Fruit fly (Drosophila melanogaster) whole organism, adult: ENCODE results near the gene CG34130.

ENCODE experiments used
- CG11617 ChIP-seq: fragments of 200-800 bp; sonication (Bioruptor generic); optimal IDR thresholded peaks from 2 replicates; lab custom pipeline; 2017; ENCODE audit warnings: mild to moderate bottlenecking, missing biosample characterization, missing genetic modification reagents, missing genetic modification characterization
- CG12768 ChIP-seq: fragments of 200-800 bp; sonication (Bioruptor generic); optimal IDR thresholded peaks from 2 replicates; lab custom pipeline; 2017; ENCODE audit warnings: missing biosample characterization, missing genetic modification characterization, mild to moderate bottlenecking, moderate library complexity, missing genetic modification reagents
- CG14711 ChIP-seq: fragments of 200-800 bp; sonication (Bioruptor generic); optimal IDR thresholded peaks from 2 replicates; lab custom pipeline; 2018; ENCODE audit warnings: missing biosample characterization, mild to moderate bottlenecking, missing genetic modification characterization, moderate library complexity
- CG1620 ChIP-seq: fragments of 200-800 bp; sonication (Bioruptor generic); optimal IDR thresholded peaks from 2 replicates; lab custom pipeline; 2016; ENCODE audit warnings: missing biosample characterization, missing genetic modification characterization
- CG33017 ChIP-seq: fragments of 200-800 bp; sonication (Bioruptor generic); optimal IDR thresholded peaks from 2 replicates; lab custom pipeline; 2018; ENCODE audit warnings: missing biosample characterization, mild to moderate bottlenecking, missing genetic modification characterization, moderate library complexity
- CG5204 ChIP-seq: fragments of 200-800 bp; sonication (Bioruptor generic); optimal IDR thresholded peaks from 2 replicates; lab custom pipeline; 2016; ENCODE audit warnings: missing biosample characterization, missing genetic modification characterization
- CG7045 ChIP-seq: fragments of 200-800 bp; sonication (Bioruptor generic); optimal IDR thresholded peaks from 2 replicates; lab custom pipeline; 2017; ENCODE audit warnings: missing biosample characterization, mild to moderate bottlenecking, missing genetic modification characterization
- CG7101 ChIP-seq: fragments of 200-800 bp; sonication (Bioruptor generic); optimal IDR thresholded peaks from 2 replicates; lab custom pipeline; 2018; ENCODE audit warnings: missing biosample characterization, mild to moderate bottlenecking, missing genetic modification characterization, moderate library complexity
- Clk ChIP-seq: fragments of 200-800 bp; sonication (Bioruptor generic); optimal IDR thresholded peaks from 2 replicates; lab custom pipeline; 2017; ENCODE audit warnings: missing biosample characterization, missing genetic modification characterization
- Crg-1 ChIP-seq: fragments of 200-800 bp; sonication (Bioruptor generic); optimal IDR thresholded peaks from 2 replicates; lab custom pipeline; 2016; ENCODE audit warnings: missing biosample characterization, missing genetic modification characterization
- Hr96 ChIP-seq: fragments of 200-800 bp; sonication (Bioruptor generic); optimal IDR thresholded peaks from 2 replicates; lab custom pipeline; 2016; ENCODE audit warnings: missing biosample characterization, missing genetic modification characterization
- Mnt ChIP-seq: fragments of 200-800 bp; sonication (Bioruptor generic); optimal IDR thresholded peaks from 2 replicates; lab custom pipeline; 2016; ENCODE audit warnings: missing biosample characterization, mild to moderate bottlenecking, missing genetic modification characterization
- bab1 ChIP-seq: fragments of 200-800 bp; sonication (Bioruptor generic); optimal IDR thresholded peaks from 3 replicates; lab custom pipeline; 2019; ENCODE audit warnings: missing biosample characterization, mild to moderate bottlenecking, missing genetic modification characterization, moderate library complexity
- cic ChIP-seq: fragments of 200-800 bp; sonication (Bioruptor generic); optimal IDR thresholded peaks from 2 replicates; lab custom pipeline; 2017; ENCODE audit warnings: missing biosample characterization, mild to moderate bottlenecking, missing genetic modification characterization, moderate library complexity
- cnc ChIP-seq, 2 experiments: fragments of >200 bp; optimal IDR thresholded peaks; 2 replicates each; lab custom pipeline; 2017
- kay ChIP-seq: fragments of 200-800 bp; sonication (Bioruptor generic); peaks from one replicate; lab custom pipeline; 2016; ENCODE audit warnings: missing biosample characterization, missing genetic modification characterization, borderline replicate concordance
- ovo ChIP-seq: fragments of 200-800 bp; sonication (Bioruptor generic); optimal IDR thresholded peaks from 2 replicates; lab custom pipeline; 2016; ENCODE audit warnings: missing biosample characterization, missing genetic modification characterization
- pad ChIP-seq: fragments of 200-800 bp; sonication (Bioruptor generic); optimal IDR thresholded peaks from 3 replicates; lab custom pipeline; 2017; ENCODE audit warnings: missing biosample characterization, missing genetic modification characterization, mild to moderate bottlenecking, moderate library complexity, missing genetic modification reagents
- tj ChIP-seq: fragments of 200-800 bp; sonication (Bioruptor generic); optimal IDR thresholded peaks from 3 replicates; lab custom pipeline; 2017; ENCODE audit warnings: missing biosample characterization, mild to moderate bottlenecking, missing genetic modification characterization, moderate library complexity
- toe ChIP-seq: fragments of 200-800 bp; sonication (Bioruptor generic); optimal IDR thresholded peaks from 2 replicates; lab custom pipeline; 2016; ENCODE audit warnings: missing biosample characterization, missing genetic modification characterization

CG34130 gene

dm6 chr3R:26191105-26191504 is 1.3 kb upstream of the CG34130 start, which contains the start of gene CG34129:
CG34129 (minus strand) TSS chr3R:26191205.
- TF ChIP-seq cic (GFP tag; lab: Kevin White, UChicago) (no peak), Clk (GFP tag; lab: Kevin White, UChicago) (no peak), Crg-1 (no peak), tj (GFP tag; lab: Kevin White, UChicago) (no peak), CG11617 (GFP tag; lab: Kevin White, UChicago) (no peak), CG12768 (no peak), CG33017 (no peak), CG5204 (GFP tag; lab: Kevin White, UChicago) (no peak), kay (GFP tag; lab: Kevin White, UChicago) (no peak), Hr96 (GFP tag; lab: Kevin White, UChicago) (no peak), CG7101 (tag; lab: Kevin White, UChicago) (no peak), toe (GFP tag; lab: Kevin White, UChicago) (no peak), Mnt (no peak)

DNA sequence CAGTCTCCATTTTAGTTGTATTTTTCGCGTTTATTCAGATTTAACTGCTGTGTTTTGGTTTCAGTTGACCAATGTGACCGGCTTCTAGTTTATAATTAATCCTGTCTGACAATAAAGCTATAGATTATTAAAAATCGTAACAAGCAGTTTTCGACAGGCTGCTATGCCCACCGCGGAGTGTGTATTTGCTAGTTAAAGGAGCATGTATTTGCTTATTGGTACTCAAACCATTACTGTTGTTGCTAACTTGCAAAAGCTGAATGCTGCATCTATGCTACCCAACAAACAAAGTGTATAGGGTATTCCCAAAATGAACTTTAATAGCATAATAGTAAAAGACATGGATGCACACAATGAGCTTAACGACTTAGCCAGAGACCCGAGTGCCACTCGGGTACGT is 1.1 kb downstream of the CG34130 start, which contains the start of gene CG6073:
CG6073 (minus strand) TSS at position 100 of the 400 bp plus-strand sequence.
- TF ChIP-seq pad (GFP tag; lab: Kevin White, UChicago) (peak; percentile 23), CG1620 (GFP tag; lab: Kevin White, UChicago) (peak; percentile 1), bab1 (GFP tag; lab: Kevin White, UChicago) (peak; percentile 70), CG12768 (peak; percentile 6), Mnt (peak; percentile 99), CG14711 (no peak), CG11617 (GFP tag; lab: Kevin White, UChicago) (no peak), Crg-1 (peak; percentile 53), ovo (GFP tag; lab: Kevin White, UChicago) (peak; percentile 44), CG7101 (tag; lab: Kevin White, UChicago) (peak; percentile 26), cic (GFP tag; lab: Kevin White, UChicago) (peak; percentile 5)

DNA sequence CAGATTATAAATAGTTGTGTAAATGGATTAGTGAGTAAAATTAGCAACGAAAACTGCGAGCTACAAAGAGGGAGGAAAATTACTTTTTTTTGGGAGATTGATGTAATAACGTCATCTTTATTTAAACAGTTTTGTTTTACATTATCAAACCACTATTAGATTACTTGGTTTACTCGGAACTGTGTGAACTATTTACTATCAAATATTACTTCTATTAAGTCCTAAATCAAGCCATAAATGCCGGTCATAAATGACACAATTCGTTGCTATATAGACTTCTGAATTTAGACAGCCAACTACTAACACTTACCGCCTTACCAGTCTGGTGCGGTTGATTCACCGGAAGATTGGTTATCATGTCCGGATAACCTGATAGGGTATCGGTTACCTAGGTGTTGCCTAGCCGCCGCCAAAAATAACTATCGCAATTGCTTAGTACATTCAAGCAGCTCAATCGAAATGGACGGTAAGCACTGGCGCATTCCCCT is 4.5 kb downstream of the CG34130 start, which contains the start of gene CG31086:
CG31086 (plus strand) TSS at position 51 of the 488 bp plus-strand sequence.
- TF ChIP-seq Hr96 (GFP tag; lab: Kevin White, UChicago): no peak
- no peak for TF ChIP-seq Clk (GFP tag; lab: Kevin White, UChicago)
- TF ChIP-seq cic (GFP tag; lab: Kevin White, UChicago): peak; percentile 65
- no peak for TF ChIP-seq CG7045 (GFP tag; lab: Kevin White, UChicago)
- TF ChIP-seq toe (GFP tag; lab: Kevin White, UChicago): no peak
- no peak for TF ChIP-seq pad (GFP tag; lab: Kevin White, UChicago)
- no peak for TF ChIP-seq Crg-1
- peak; percentile 59 for TF ChIP-seq CG33017
- TF ChIP-seq CG5204 (GFP tag; lab: Kevin White, UChicago): no peak
- peak; percentile 25 for TF ChIP-seq Mnt
- no peak for TF ChIP-seq ovo (GFP tag; lab: Kevin White, UChicago)
- no peak for TF ChIP-seq tj (GFP tag; lab: Kevin White, UChicago)
- no peak for TF ChIP-seq bab1 (GFP tag; lab: Kevin White, UChicago)
- no peak for TF ChIP-seq cnc (optimal IDR thresholded peaks at IDR 0.05; lab: Kevin White, UChicago)
- TF ChIP-seq CG7101 (tag; lab: Kevin White, UChicago): peak; percentile 17
- peak; percentile 90 for TF ChIP-seq kay (GFP tag; lab: Kevin White, UChicago)
- TF ChIP-seq CG14711: peak; percentile 28
- no peak for TF ChIP-seq CG12768
- no peak for TF ChIP-seq CG11617 (GFP tag; lab: Kevin White, UChicago)
- no peak for TF ChIP-seq CG1620 (GFP tag; lab: Kevin White, UChicago)

DNA sequence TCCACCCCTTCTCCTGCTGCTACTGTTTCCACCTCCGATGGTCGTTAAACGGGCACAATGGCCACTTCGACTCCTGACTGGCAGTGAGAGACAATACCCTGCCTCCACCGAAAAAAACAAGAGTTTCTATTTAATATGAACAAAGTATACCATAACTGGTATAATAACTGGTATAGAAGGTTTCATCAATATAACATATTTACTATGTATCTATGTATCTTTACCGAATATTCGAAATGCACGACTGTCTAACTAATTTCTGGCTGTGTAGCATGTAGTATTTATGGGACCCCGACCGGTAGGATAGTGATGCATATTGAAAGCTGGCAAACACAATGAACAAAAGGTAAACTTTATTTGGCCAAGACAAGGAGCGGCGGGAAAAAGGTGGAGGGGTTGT is 7.8 kb downstream of the CG34130 start:
- TF ChIP-seq Crg-1 (no peak), toe (GFP tag; lab: Kevin White, UChicago) (no peak), pad (GFP tag; lab: Kevin White, UChicago) (no peak), CG7045 (GFP tag; lab: Kevin White, UChicago) (no peak), ovo (GFP tag; lab: Kevin White, UChicago) (no peak), CG12768 (no peak), CG14711 (no peak), Clk (GFP tag; lab: Kevin White, UChicago) (no peak), Hr96 (GFP tag; lab: Kevin White, UChicago) (no peak), CG11617 (GFP tag; lab: Kevin White, UChicago) (no peak), CG5204 (GFP tag; lab: Kevin White, UChicago) (no peak), bab1 (GFP tag; lab: Kevin White, UChicago) (no peak), cic (GFP tag; lab: Kevin White, UChicago) (no peak), cnc (optimal IDR thresholded peaks at IDR 0.05; lab: Kevin White, UChicago) (no peak), tj (GFP tag; lab: Kevin White, UChicago) (no peak), CG1620 (GFP tag; lab: Kevin White, UChicago) (no peak)

DNA sequence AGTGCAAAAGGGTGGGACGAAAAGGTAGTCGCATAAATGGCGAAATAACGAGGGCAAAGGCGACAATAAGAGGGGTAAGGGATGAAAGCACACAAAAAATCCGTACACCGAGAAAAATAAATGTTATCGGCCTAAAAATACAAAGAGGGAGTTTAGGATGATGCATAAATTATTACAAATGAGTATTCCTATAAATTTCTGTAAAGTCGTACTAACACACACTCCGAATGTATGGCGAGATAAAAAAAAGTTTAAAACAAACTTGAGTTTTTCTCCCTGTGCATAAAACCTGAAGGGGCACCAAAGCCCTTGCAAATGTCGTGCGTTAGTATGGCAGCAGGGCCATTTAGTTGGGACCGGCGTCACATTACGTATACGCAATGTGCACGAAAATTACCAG is 17.7 kb downstream of the CG34130 start:
- TF ChIP-seq bab1 (GFP tag; lab: Kevin White, UChicago): no peak
- TF ChIP-seq Clk (GFP tag; lab: Kevin White, UChicago): peak; percentile 0
- TF ChIP-seq Hr96 (GFP tag; lab: Kevin White, UChicago): peak; percentile 19
- no peak for TF ChIP-seq toe (GFP tag; lab: Kevin White, UChicago)

DNA sequence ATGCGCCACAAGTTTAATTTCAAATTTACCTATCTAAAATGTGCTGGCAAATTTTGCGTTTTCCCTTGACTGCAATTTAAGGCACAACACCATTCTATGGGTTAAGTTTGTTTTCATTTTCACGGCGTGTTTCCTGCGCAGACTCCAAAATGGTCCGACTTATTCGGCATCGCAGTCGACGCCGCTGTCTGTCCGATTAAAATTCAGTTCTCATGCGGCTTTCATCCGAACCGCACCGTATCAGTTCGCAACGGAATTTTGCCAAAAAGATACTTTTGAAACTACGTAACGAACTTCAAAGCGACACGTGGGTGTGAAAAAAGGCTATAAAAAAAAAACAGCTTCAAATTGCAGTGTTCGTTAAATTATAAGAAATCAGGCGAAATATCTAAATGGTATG is 19.1 kb downstream of the CG34130 start, which contains the start of gene CG31323:
CG31323 (plus strand) TSS at position 204 of the 400 bp plus-strand sequence.
- TF ChIP-seq CG5204 (GFP tag; lab: Kevin White, UChicago): no peak
- TF ChIP-seq tj (GFP tag; lab: Kevin White, UChicago): no peak
- TF ChIP-seq ovo (GFP tag; lab: Kevin White, UChicago): no peak
- no peak for TF ChIP-seq CG7101 (tag; lab: Kevin White, UChicago)
- no peak for TF ChIP-seq Crg-1
- no peak for TF ChIP-seq bab1 (GFP tag; lab: Kevin White, UChicago)
- no peak for TF ChIP-seq kay (GFP tag; lab: Kevin White, UChicago)
- no peak for TF ChIP-seq Hr96 (GFP tag; lab: Kevin White, UChicago)
